Worm (Caenorhabditis elegans): ENCODE data around the gene C25H3.14.

DNA sequence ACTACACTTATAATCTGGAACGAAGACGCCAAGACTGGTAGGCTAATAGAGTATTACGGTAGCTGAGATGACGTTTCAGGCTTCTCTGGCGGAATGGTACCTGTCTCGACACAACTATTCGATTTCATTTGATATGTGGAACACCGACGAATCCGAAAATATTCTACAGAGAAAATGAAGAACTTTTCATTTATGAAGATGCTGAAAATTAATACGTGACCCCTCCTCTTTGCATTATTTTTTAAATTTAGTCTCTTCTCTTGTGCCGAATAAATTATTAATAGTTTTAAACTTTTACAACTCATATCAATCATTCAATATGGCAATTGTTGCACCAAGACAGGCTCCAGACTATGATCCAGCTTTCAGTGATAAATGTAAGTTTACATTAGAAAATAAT, 28.9 kb upstream of the C25H3.14 start, which contains the start of gene C25H3.16:
- TF ChIP-seq mab-5 (tag; optimal IDR thresholded peaks at IDR 0.05) = no peak
- TF ChIP-seq aly-2 (tag; optimal IDR thresholded peaks at IDR 0.05) = no peak
- TF ChIP-seq alr-1 (tag; optimal IDR thresholded peaks at IDR 0.05) = no peak
- no peak for TF ChIP-seq egl-27 (tag; optimal IDR thresholded peaks at IDR 0.05)
- no peak for TF ChIP-seq ama-1 (optimal IDR thresholded peaks at IDR 0.05)
- no peak for TF ChIP-seq elt-3 (tag; optimal IDR thresholded peaks at IDR 0.05)
- TF ChIP-seq skn-1 (tag; optimal IDR thresholded peaks at IDR 0.05) = no peak
- no peak for TF ChIP-seq dmd-4 (tag; optimal IDR thresholded peaks at IDR 0.05)
- TF ChIP-seq ztf-11 (tag; optimal IDR thresholded peaks at IDR 0.05) = no peak
- no peak for TF ChIP-seq lin-39 (tag; optimal IDR thresholded peaks at IDR 0.05)
